Fruit fly (Drosophila melanogaster) whole organism, embryonic: ENCODE measurements around the gene CG34001.

Experiments
- ATbp ChIP-seq: fragments of 200-800 bp; sonication (Bioruptor generic); optimal IDR thresholded peaks from 2 replicates; lab custom pipeline; 2017; ENCODE audit warnings: missing biosample characterization, mild to moderate bottlenecking, missing genetic modification characterization, missing genetic modification reagents
- Abd-B ChIP-seq: fragments of 200-800 bp; sonication (Bioruptor generic); optimal IDR thresholded peaks from 2 replicates; lab custom pipeline; 2018; ENCODE audit warnings: missing biosample characterization, mild to moderate bottlenecking, missing genetic modification characterization, moderate library complexity
- Atf3 ChIP-seq: fragments of 200-800 bp; sonication (Bioruptor generic); optimal IDR thresholded peaks from 3 replicates; lab custom pipeline; 2016; ENCODE audit warnings: missing biosample characterization, missing genetic modification characterization
- CG10979 ChIP-seq: fragments of 200-800 bp; sonication (Bioruptor generic); optimal IDR thresholded peaks from 2 replicates; lab custom pipeline; 2018; ENCODE audit warnings: missing biosample characterization, mild to moderate bottlenecking, missing genetic modification characterization, moderate library complexity
- CG11504 ChIP-seq: fragments of 200-800 bp; sonication (Bioruptor generic); optimal IDR thresholded peaks from 3 replicates; lab custom pipeline; 2019; ENCODE audit warnings: missing biosample characterization, mild to moderate bottlenecking, missing genetic modification characterization, moderate library complexity
- CG12391 ChIP-seq: fragments of 200-800 bp; sonication (Bioruptor generic); optimal IDR thresholded peaks from 3 replicates; lab custom pipeline; 2018; ENCODE audit warnings: missing biosample characterization, mild to moderate bottlenecking, missing genetic modification characterization, moderate library complexity
- CG17385 ChIP-seq: fragments of 200-800 bp; sonication (Bioruptor generic); optimal IDR thresholded peaks from 3 replicates; lab custom pipeline; 2018; ENCODE audit warnings: missing biosample characterization, mild to moderate bottlenecking, missing genetic modification characterization
- CG18262 ChIP-seq: fragments of 200-800 bp; optimal IDR thresholded peaks from 3 replicates; lab custom pipeline; 2019; ENCODE audit warnings: missing biosample characterization, mild to moderate bottlenecking, missing genetic modification characterization, moderate library complexity
- CG18619 ChIP-seq: fragments of 200-800 bp; sonication (Bioruptor generic); optimal IDR thresholded peaks from 3 replicates; lab custom pipeline; 2017; ENCODE audit warnings: missing biosample characterization, mild to moderate bottlenecking, missing genetic modification characterization
- CG18764 ChIP-seq: fragments of 200-800 bp; sonication (Bioruptor generic); optimal IDR thresholded peaks from 3 replicates; lab custom pipeline; 2016; ENCODE audit warnings: missing biosample characterization, missing genetic modification characterization
- CG2202 ChIP-seq: fragments of 200-800 bp; sonication (Bioruptor generic); optimal IDR thresholded peaks from 2 replicates; lab custom pipeline; 2018; ENCODE audit warnings: missing biosample characterization, mild to moderate bottlenecking, missing genetic modification characterization
- CG2889 ChIP-seq: fragments of 200-800 bp; sonication (Bioruptor generic); IDR thresholded peaks from 3 replicates; pipeline ENCODE4 v1.3.6; 2022; ENCODE audit warnings: missing biosample characterization, missing genetic modification characterization
- CG30020 ChIP-seq: fragments of 200-800 bp; optimal IDR thresholded peaks from 2 replicates; lab custom pipeline; 2019; ENCODE audit warnings: missing biosample characterization, mild to moderate bottlenecking, missing genetic modification characterization, moderate library complexity
- CG6654 ChIP-seq: fragments of 200-800 bp; sonication (Bioruptor generic); optimal IDR thresholded peaks from 2 replicates; lab custom pipeline; 2017; ENCODE audit warnings: missing biosample characterization, mild to moderate bottlenecking, missing genetic modification characterization
- CG8359 ChIP-seq: fragments of 200-800 bp; sonication (Bioruptor generic); optimal IDR thresholded peaks from 2 replicates; lab custom pipeline; 2017; ENCODE audit warnings: missing biosample characterization, mild to moderate bottlenecking, missing genetic modification characterization, borderline replicate concordance
- CG9437 ChIP-seq: fragments of 200-800 bp; sonication (Bioruptor generic); optimal IDR thresholded peaks from 2 replicates; lab custom pipeline; 2018; ENCODE audit warnings: missing biosample characterization, mild to moderate bottlenecking, missing genetic modification characterization
- D19B ChIP-seq: fragments of 200-800 bp; sonication (Bioruptor generic); optimal IDR thresholded peaks from 2 replicates; lab custom pipeline; 2017; ENCODE audit warnings: missing biosample characterization, mild to moderate bottlenecking, missing genetic modification characterization
- Deaf1 ChIP-seq: fragments of 200-800 bp; optimal IDR thresholded peaks from 3 replicates; lab custom pipeline; 2019; ENCODE audit warnings: missing biosample characterization, mild to moderate bottlenecking, missing genetic modification characterization, moderate library complexity
- Dref ChIP-seq: fragments of 200-800 bp; sonication (Bioruptor generic); IDR thresholded peaks from 2 replicates; pipeline ENCODE4 v1.3.6; 2022; ENCODE audit warnings: missing biosample characterization, missing genetic modification characterization
- Drgx ChIP-seq: fragments of 200-800 bp; sonication (Bioruptor generic); IDR thresholded peaks from 2 replicates; pipeline ENCODE4 v1.3.6; 2022; ENCODE audit warnings: missing biosample characterization, missing genetic modification characterization
- E2f1 ChIP-seq: fragments of 200-800 bp; sonication (Bioruptor generic); IDR thresholded peaks from 2 replicates; pipeline ENCODE4 v1.3.6; 2022; ENCODE audit warnings: missing biosample characterization, missing genetic modification characterization
- ERR ChIP-seq: fragments of 200-800 bp; sonication (Bioruptor generic); optimal IDR thresholded peaks from 2 replicates; lab custom pipeline; 2016; ENCODE audit warnings: missing biosample characterization, missing genetic modification characterization
- Fer2 ChIP-seq: fragments of 200-800 bp; sonication (Bioruptor generic); optimal IDR thresholded peaks from 2 replicates; lab custom pipeline; 2018; ENCODE audit warnings: missing biosample characterization, mild to moderate bottlenecking, missing genetic modification characterization, moderate library complexity
- HLH4C ChIP-seq: fragments of 200-800 bp; sonication (Bioruptor generic); IDR thresholded peaks from 3 replicates; pipeline ENCODE4 v1.3.6; 2022; ENCODE audit warnings: missing biosample characterization, missing genetic modification characterization; ENCODE audit not compliant: partially characterized antibody
- Mad ChIP-seq: fragments of 200-800 bp; sonication (Bioruptor generic); optimal IDR thresholded peaks from 2 replicates; lab custom pipeline; 2016; ENCODE audit warnings: missing biosample characterization, missing genetic modification characterization
- Mes4 ChIP-seq: fragments of 200-800 bp; sonication (Bioruptor generic); optimal IDR thresholded peaks from 2 replicates; lab custom pipeline; 2016; ENCODE audit warnings: missing biosample characterization, missing genetic modification characterization
- Myb ChIP-seq: fragments of 200-800 bp; sonication (Bioruptor generic); optimal IDR thresholded peaks from 2 replicates; lab custom pipeline; 2016; ENCODE audit warnings: missing biosample characterization, missing genetic modification characterization
- NC2α ChIP-seq: fragments of 200-800 bp; sonication (Bioruptor generic); optimal IDR thresholded peaks from 2 replicates; lab custom pipeline; 2016; ENCODE audit warnings: missing biosample characterization, missing genetic modification characterization
- Sox100B ChIP-seq: fragments of 200-800 bp; sonication (Bioruptor generic); optimal IDR thresholded peaks from 3 replicates; lab custom pipeline; 2018; ENCODE audit warnings: missing biosample characterization, mild to moderate bottlenecking, missing genetic modification characterization
- Spps ChIP-seq: fragments of 200-800 bp; sonication (Bioruptor generic); optimal IDR thresholded peaks from 2 replicates; lab custom pipeline; 2018; ENCODE audit warnings: missing biosample characterization, mild to moderate bottlenecking, missing genetic modification characterization
- Taf1 ChIP-seq: fragments of 200-800 bp; sonication (Bioruptor generic); IDR thresholded peaks from 2 replicates; pipeline ENCODE4 v1.3.6; 2022; ENCODE audit warnings: missing biosample characterization, missing genetic modification characterization
- bsh ChIP-seq, 2 experiments: fragments of 200-800 bp; sonication (Bioruptor generic); optimal IDR thresholded peaks; 2 replicates each; lab custom pipeline; 2017 to 2018; ENCODE audit warnings: mild to moderate bottlenecking in 2 of 2, missing biosample characterization in 2 of 2, missing genetic modification characterization in 2 of 2, moderate library complexity in 1 of 2
- chm ChIP-seq: fragments of 200-800 bp; sonication (Bioruptor generic); IDR thresholded peaks from 2 replicates; pipeline ENCODE4 v1.3.6; 2022; ENCODE audit warnings: missing biosample characterization, missing genetic modification characterization
- cwo ChIP-seq: fragments of 200-800 bp; sonication (Bioruptor generic); optimal IDR thresholded peaks from 3 replicates; lab custom pipeline; 2017; ENCODE audit warnings: missing biosample characterization, missing genetic modification characterization, mild to moderate bottlenecking, moderate library complexity, missing genetic modification reagents
- dysf ChIP-seq: fragments of 200-800 bp; sonication (Bioruptor generic); IDR thresholded peaks from 3 replicates; pipeline ENCODE4 v1.3.6; 2022; ENCODE audit warnings: missing biosample characterization, missing genetic modification characterization
- fd3F ChIP-seq: fragments of 200-800 bp; sonication (Bioruptor generic); optimal IDR thresholded peaks from 2 replicates; lab custom pipeline; 2018; ENCODE audit warnings: missing biosample characterization, mild to moderate bottlenecking, missing genetic modification characterization, moderate library complexity
- grau ChIP-seq: fragments of 200-800 bp; optimal IDR thresholded peaks from 3 replicates; lab custom pipeline; 2019; ENCODE audit warnings: missing biosample characterization, mild to moderate bottlenecking, missing genetic modification characterization, moderate library complexity
- gsb-n ChIP-seq: fragments of 200-800 bp; sonication (Bioruptor generic); optimal IDR thresholded peaks from 3 replicates; lab custom pipeline; 2018; ENCODE audit warnings: missing biosample characterization, mild to moderate bottlenecking, missing genetic modification characterization
- ham ChIP-seq: fragments of 200-800 bp; sonication (Bioruptor generic); IDR thresholded peaks from 2 replicates; pipeline ENCODE4 v1.3.6; 2022; ENCODE audit warnings: missing biosample characterization, missing genetic modification characterization
- jigr1 ChIP-seq: fragments of 200-800 bp; sonication (Bioruptor generic); IDR thresholded peaks from 3 replicates; pipeline ENCODE4 v1.3.6; 2022; ENCODE audit warnings: missing biosample characterization, missing genetic modification characterization
- odd ChIP-seq: fragments of 200-800 bp; sonication (Bioruptor generic); optimal IDR thresholded peaks from 2 replicates; lab custom pipeline; 2017; ENCODE audit warnings: missing biosample characterization, mild to moderate bottlenecking, missing genetic modification characterization
- org-1 ChIP-seq: fragments of 200-800 bp; sonication (Bioruptor generic); optimal IDR thresholded peaks from 2 replicates; lab custom pipeline; 2017; ENCODE audit warnings: missing biosample characterization, missing genetic modification characterization
- prd ChIP-seq, 3 experiments: fragments of >200 bp in 2 of 3; fragments of 200-800 bp in 1 of 3; sonication (Bioruptor generic) in 1 of 3; optimal IDR thresholded peaks in 2 of 3; IDR thresholded peaks in 1 of 3; 2 replicates in 2 of 3; 3 replicates in 1 of 3; pipeline versions ENCODE4 v1.3.6 to Lab custom; 2017 to 2022; ENCODE audit warnings: missing biosample characterization in 1 of 3, missing genetic modification characterization in 1 of 3
- psq ChIP-seq: fragments of 200-800 bp; sonication (Bioruptor generic); optimal IDR thresholded peaks from 2 replicates; lab custom pipeline; 2017; ENCODE audit warnings: missing biosample characterization, missing genetic modification characterization
- scrt ChIP-seq: fragments of 200-800 bp; sonication (Bioruptor generic); optimal IDR thresholded peaks from 2 replicates; lab custom pipeline; 2018; ENCODE audit warnings: missing biosample characterization, mild to moderate bottlenecking, missing genetic modification characterization, moderate library complexity
- slbo ChIP-seq: fragments of 200-800 bp; sonication (Bioruptor generic); IDR thresholded peaks from 2 replicates; pipeline ENCODE4 v1.3.6; 2022; ENCODE audit warnings: missing biosample characterization, missing genetic modification characterization
- sug ChIP-seq: fragments of 200-800 bp; optimal IDR thresholded peaks from 2 replicates; lab custom pipeline; 2019; ENCODE audit warnings: missing biosample characterization, mild to moderate bottlenecking, missing genetic modification characterization, moderate library complexity
- tin ChIP-seq: fragments of 200-800 bp; sonication (Bioruptor generic); optimal IDR thresholded peaks from 3 replicates; lab custom pipeline; 2016; ENCODE audit warnings: missing biosample characterization, missing genetic modification characterization
- tio ChIP-seq: fragments of 200-800 bp; sonication (Bioruptor generic); optimal IDR thresholded peaks from 2 replicates; lab custom pipeline; 2017; ENCODE audit warnings: missing biosample characterization, missing genetic modification characterization, inconsistent platforms
- zen ChIP-seq: fragments of 200-800 bp; sonication (Bioruptor generic); optimal IDR thresholded peaks from 3 replicates; lab custom pipeline; 2018; ENCODE audit warnings: missing biosample characterization, mild to moderate bottlenecking, missing genetic modification characterization, moderate library complexity

Gene CG34001

dm6 chr3L:10637819-10638218 is 6.9 kb downstream of the CG34001 start, which contains the start of gene Cnep1r2 (continued):
- peak; percentile 78 for TF ChIP-seq D19B (GFP tag; lab: Kevin White, UChicago)
- peak; percentile 98 for TF ChIP-seq CG18262 (tag; lab: Kevin White, UChicago)
- peak; percentile 81 for TF ChIP-seq Deaf1 (tag; lab: Kevin White, UChicago)
- peak; percentile 93 for TF ChIP-seq CG9437 (GFP tag; lab: Kevin White, UChicago)
- TF ChIP-seq Sox100B (GFP tag; lab: Kevin White, UChicago) = peak; percentile 94
- peak; percentile 47 for TF ChIP-seq Myb (GFP tag; lab: Kevin White, UChicago)
- peak; percentile 92 for TF ChIP-seq odd
- peak; percentile 89 for TF ChIP-seq scrt
- TF ChIP-seq CG18619 (GFP tag; lab: Kevin White, UChicago) = peak; percentile 96
- TF ChIP-seq CG8359 = peak; percentile 89
- TF ChIP-seq grau (tag; lab: Kevin White, UChicago) = peak; percentile 97
- TF ChIP-seq ATbp = peak; percentile 92
- TF ChIP-seq E2f1 = peak; percentile 96
- TF ChIP-seq dysf (GFP tag; lab: Robert Waterston, UW) = peak; percentile 97
- peak; percentile 75; the same call in 1 of the 2 replicates for TF ChIP-seq ham (GFP tag; lab: Robert Waterston, UW)
- peak; percentile 56 for TF ChIP-seq Atf3 (GFP tag; lab: Kevin White, UChicago)
- peak; percentile 97 for TF ChIP-seq sug
- peak; percentile 93 for TF ChIP-seq Spps
- peak; percentile 98 for TF ChIP-seq Abd-B
- TF ChIP-seq Dref (GFP tag; lab: Robert Waterston, UW) = no peak
- peak; percentile 93 for TF ChIP-seq CG2202
- TF ChIP-seq fd3F = peak; percentile 96
- peak; percentile 73 for TF ChIP-seq chm (GFP tag; lab: Robert Waterston, UW)
- peak; percentile 93 for TF ChIP-seq CG17385 (GFP tag; lab: Kevin White, UChicago)
- TF ChIP-seq tio (GFP tag; lab: Kevin White, UChicago) = peak; percentile 87
- peak; percentile 83 for TF ChIP-seq psq (GFP tag; lab: Kevin White, UChicago)
- peak; percentile 98 for TF ChIP-seq slbo (GFP tag; lab: Robert Waterston, UW)
- TF ChIP-seq NC2α = no peak
- TF ChIP-seq CG10979 (tag; lab: Kevin White, UChicago) = peak; percentile 96
- TF ChIP-seq CG12391 (tag; lab: Kevin White, UChicago) = peak; percentile 98
- TF ChIP-seq gsb-n (tag; lab: Kevin White, UChicago) = peak; percentile 98
- peak; percentile 83 to 97 for TF ChIP-seq bsh (GFP tag; optimal IDR thresholded peaks at IDR 0.05; lab: Kevin White, UChicago)
- peak; percentile 87 for TF ChIP-seq Taf1 (GFP tag; lab: Robert Waterston, UW)
- peak; percentile 79 for TF ChIP-seq org-1 (GFP tag; lab: Kevin White, UChicago)
- peak; percentile 90 for TF ChIP-seq CG30020
- peak; percentile 79 for TF ChIP-seq CG6654 (GFP tag; lab: Kevin White, UChicago)
- TF ChIP-seq cwo (GFP tag; lab: Kevin White, UChicago) = peak; percentile 87
- no peak for TF ChIP-seq HLH4C
- peak; percentile 97 for TF ChIP-seq Fer2
- TF ChIP-seq ERR (GFP tag; lab: Kevin White, UChicago) = no peak
- peak; percentile 95 for TF ChIP-seq CG11504 (tag; lab: Kevin White, UChicago)
- peak; percentile 88 for TF ChIP-seq CG2889
- no peak for TF ChIP-seq prd (optimal IDR thresholded peaks at IDR 0.05; lab: Kevin White, UChicago)
- TF ChIP-seq prd (GFP tag; IDR thresholded peaks at IDR 0.05; lab: Robert Waterston, UW) = peak; percentile 98
- TF ChIP-seq jigr1 (GFP tag; lab: Robert Waterston, UW) = peak; percentile 87; the same call in 2 of the 3 replicates
- TF ChIP-seq Mad (GFP tag; lab: Kevin White, UChicago) = peak; percentile 65
- TF ChIP-seq CG18764 = peak; percentile 84
- no peak for TF ChIP-seq Mes4 (GFP tag; lab: Kevin White, UChicago)
- peak; percentile 97 for TF ChIP-seq zen
- peak; percentile 93 for TF ChIP-seq tin (GFP tag; lab: Kevin White, UChicago)
- peak; percentile 92 for TF ChIP-seq Drgx (GFP tag; lab: Robert Waterston, UW)
